Worm (Caenorhabditis elegans) whole organism, L1 larva: ENCODE data around the gene C55A6.10.

ENCODE experiments used
- aha-1 ChIP-seq: fragments of 150-350 bp; optimal IDR thresholded peaks from 2 replicates; lab custom pipeline; 2014; ENCODE audit warnings: missing biosample characterization, missing genetic modification characterization
- aly-2 ChIP-seq: fragments of 150-350 bp; optimal IDR thresholded peaks from 2 replicates; lab custom pipeline; 2014; ENCODE audit warnings: missing biosample characterization, missing genetic modification characterization
- blmp-1 ChIP-seq: fragments of 150-350 bp; optimal IDR thresholded peaks from 2 replicates; lab custom pipeline; 2014; ENCODE audit warnings: missing biosample characterization, missing genetic modification characterization
- ceh-63 ChIP-seq: fragments of 200-800 bp; sonication (Bioruptor generic); optimal IDR thresholded peaks from 2 replicates; lab custom pipeline; 2018; ENCODE audit warnings: mild to moderate bottlenecking, missing genetic modification characterization, missing compliant biosample characterization
- ceh-82 ChIP-seq, 3 experiments: fragments of 150-350 bp in 1 of 3; sonication (generic microtip) in 2 of 3; optimal IDR thresholded peaks; 2 replicates each; lab custom pipeline; 2014 to 2017; ENCODE audit warnings: missing biosample characterization in 3 of 3, missing genetic modification characterization in 3 of 3
- ceh-88 ChIP-seq: fragments of 200-800 bp; sonication (Bioruptor generic); IDR thresholded peaks from 2 replicates; pipeline ENCODE4 v1.3.6; 2022; ENCODE audit warnings: missing genetic modification characterization, missing compliant biosample characterization
- ces-1 ChIP-seq: fragments of 150-350 bp; optimal IDR thresholded peaks from 2 replicates; lab custom pipeline; 2014; ENCODE audit warnings: missing biosample characterization, missing genetic modification reagents, missing genetic modification characterization
- efl-1 ChIP-seq, 4 experiments: fragments of 150-350 bp; optimal IDR thresholded peaks in 3 of 4; peaks in 1 of 4; 1 replicate in 1 of 4; 2 replicates in 3 of 4; lab custom pipeline; 2014; ENCODE audit warnings: missing biosample characterization in 2 of 4, missing genetic modification characterization in 2 of 4, missing genetic modification reagents in 2 of 4
- egl-27 ChIP-seq, 2 experiments: fragments of 150-350 bp in 1 of 2; sonication (generic microtip); optimal IDR thresholded peaks; 3 replicates each; lab custom pipeline; 2017 to 2018; ENCODE audit warnings: missing biosample characterization in 2 of 2, missing genetic modification characterization in 2 of 2, missing genetic modification reagents in 2 of 2
- elt-2 ChIP-seq: sonication (generic microtip); optimal IDR thresholded peaks from 2 replicates; lab custom pipeline; 2016; ENCODE audit warnings: missing genetic modification characterization, mild to moderate bottlenecking, inconsistent platforms, missing compliant biosample characterization, missing genetic modification reagents
- elt-3 ChIP-seq, 6 experiments: fragments of 150-350 bp in 1 of 6; sonication (generic microtip); optimal IDR thresholded peaks; 2 replicates each; lab custom pipeline; 2017 to 2018; ENCODE audit warnings: missing biosample characterization in 6 of 6, missing genetic modification characterization in 6 of 6, inconsistent platforms in 1 of 6
- ets-5 ChIP-seq: fragments of 200-800 bp; sonication (Bioruptor generic); IDR thresholded peaks from 2 replicates; pipeline ENCODE4 v1.3.6; 2022; ENCODE audit warnings: missing genetic modification characterization, missing compliant biosample characterization
- fkh-10 ChIP-seq: sonication (generic microtip); optimal IDR thresholded peaks from 2 replicates; lab custom pipeline; 2017; ENCODE audit warnings: missing biosample characterization, missing genetic modification reagents, missing genetic modification characterization
- fkh-4 ChIP-seq: sonication (generic microtip); optimal IDR thresholded peaks from 2 replicates; lab custom pipeline; 2016; ENCODE audit warnings: missing compliant biosample characterization, missing genetic modification characterization, borderline replicate concordance
- fkh-8 ChIP-seq: sonication (generic microtip); optimal IDR thresholded peaks from 2 replicates; lab custom pipeline; 2016; ENCODE audit warnings: mild to moderate bottlenecking, missing genetic modification characterization, missing compliant biosample characterization
- hlh-17 ChIP-seq: fragments of 200-800 bp; sonication (Bioruptor generic); optimal IDR thresholded peaks from 2 replicates; lab custom pipeline; 2018; ENCODE audit warnings: missing genetic modification characterization, mild to moderate bottlenecking, missing compliant biosample characterization, moderate library complexity, borderline replicate concordance
- hlh-4 ChIP-seq: sonication (generic microtip); optimal IDR thresholded peaks from 2 replicates; lab custom pipeline; 2016; ENCODE audit warnings: mild to moderate bottlenecking, missing genetic modification characterization, missing compliant biosample characterization
- irx-1 ChIP-seq: sonication (generic microtip); optimal IDR thresholded peaks from 2 replicates; lab custom pipeline; 2016; ENCODE audit warnings: missing genetic modification characterization, missing compliant biosample characterization
- lin-13 ChIP-seq: fragments of 150-350 bp; optimal IDR thresholded peaks from 2 replicates; lab custom pipeline; 2014; ENCODE audit warnings: missing biosample characterization, missing genetic modification reagents, missing genetic modification characterization
- lin-14 ChIP-seq: fragments of 200-800 bp; sonication (Bioruptor generic); optimal IDR thresholded peaks from 2 replicates; lab custom pipeline; 2018; ENCODE audit warnings: mild to moderate bottlenecking, missing genetic modification characterization, moderate library complexity, missing compliant biosample characterization
- lin-15B ChIP-seq: fragments of 150-350 bp; sonication (generic microtip); optimal IDR thresholded peaks from 3 replicates; lab custom pipeline; 2014; ENCODE audit warnings: missing biosample characterization, missing genetic modification characterization
- lin-39 ChIP-seq: fragments of 150-350 bp; optimal IDR thresholded peaks from 2 replicates; lab custom pipeline; 2014; ENCODE audit warnings: missing biosample characterization, missing genetic modification reagents, missing genetic modification characterization
- mab-9 ChIP-seq: fragments of 200-800 bp; sonication (Bioruptor generic); IDR thresholded peaks from 2 replicates; pipeline ENCODE4 v1.3.6; 2022; ENCODE audit warnings: missing genetic modification reagents, missing genetic modification characterization, missing compliant biosample characterization
- nhr-12 ChIP-seq: sonication (generic microtip); optimal IDR thresholded peaks from 2 replicates; lab custom pipeline; 2017; ENCODE audit warnings: missing biosample characterization, missing genetic modification characterization
- nhr-19 ChIP-seq: fragments of 200-800 bp; sonication (Bioruptor generic); conservative IDR thresholded peaks from 2 replicates; pipeline ENCODE4 v1.3.6; 2022; ENCODE audit warnings: missing genetic modification characterization, missing compliant biosample characterization
- nhr-20 ChIP-seq: sonication (generic microtip); optimal IDR thresholded peaks from 2 replicates; lab custom pipeline; 2016; ENCODE audit warnings: mild to moderate bottlenecking, missing genetic modification characterization, missing compliant biosample characterization
- nhr-237 ChIP-seq: fragments of 150-350 bp; optimal IDR thresholded peaks from 2 replicates; lab custom pipeline; 2014; ENCODE audit warnings: missing biosample characterization, missing genetic modification characterization
- nhr-47 ChIP-seq: sonication (generic microtip); optimal IDR thresholded peaks from 2 replicates; lab custom pipeline; 2016; ENCODE audit warnings: mild to moderate bottlenecking, missing genetic modification characterization, moderate library complexity, missing compliant biosample characterization
- nhr-71 ChIP-seq: sonication (generic microtip); optimal IDR thresholded peaks from 2 replicates; lab custom pipeline; 2016; ENCODE audit warnings: mild to moderate bottlenecking, missing genetic modification characterization, moderate library complexity, missing compliant biosample characterization
- nhr-85 ChIP-seq: sonication (generic microtip); peaks from one replicate; lab custom pipeline; 2016; ENCODE audit warnings: missing genetic modification characterization, inconsistent platforms, missing compliant biosample characterization
- nhr-90 ChIP-seq: sonication (generic microtip); optimal IDR thresholded peaks from 2 replicates; lab custom pipeline; 2016; ENCODE audit warnings: mild to moderate bottlenecking, missing genetic modification characterization, missing compliant biosample characterization; ENCODE audit not compliant: poor library complexity
- pag-3 ChIP-seq: sonication (generic microtip); optimal IDR thresholded peaks from 2 replicates; lab custom pipeline; 2017; ENCODE audit warnings: missing genetic modification characterization, mild to moderate bottlenecking, missing compliant biosample characterization, antibody characterized with exemption, borderline replicate concordance; ENCODE audit not compliant: insufficient read depth
- skn-1 ChIP-seq: fragments of 150-350 bp; optimal IDR thresholded peaks from 2 replicates; lab custom pipeline; 2014; ENCODE audit warnings: missing biosample characterization, missing genetic modification characterization
- snu-23 ChIP-seq: sonication (generic microtip); optimal IDR thresholded peaks from 2 replicates; lab custom pipeline; 2016; ENCODE audit warnings: missing genetic modification characterization, missing compliant biosample characterization
- sox-4 ChIP-seq: sonication (generic microtip); optimal IDR thresholded peaks from 2 replicates; lab custom pipeline; 2016; ENCODE audit warnings: missing genetic modification characterization, missing compliant biosample characterization
- sup-37 ChIP-seq: fragments of 200-800 bp; sonication (Bioruptor generic); optimal IDR thresholded peaks from 2 replicates; lab custom pipeline; 2018; ENCODE audit warnings: mild to moderate bottlenecking, missing genetic modification characterization, missing compliant biosample characterization
- swsn-7 ChIP-seq: sonication (generic microtip); optimal IDR thresholded peaks from 2 replicates; lab custom pipeline; 2016; ENCODE audit warnings: missing genetic modification characterization, missing compliant biosample characterization
- unc-130 ChIP-seq: fragments of 150-350 bp; optimal IDR thresholded peaks from 2 replicates; lab custom pipeline; 2017; ENCODE audit warnings: missing biosample characterization, missing genetic modification characterization, inconsistent platforms
- unc-62 ChIP-seq: fragments of 150-350 bp; optimal IDR thresholded peaks from 2 replicates; lab custom pipeline; 2014; ENCODE audit warnings: missing biosample characterization, missing genetic modification reagents, missing genetic modification characterization
- unc-86 ChIP-seq: sonication (generic microtip); optimal IDR thresholded peaks from 2 replicates; lab custom pipeline; 2016; ENCODE audit warnings: missing genetic modification characterization, missing compliant biosample characterization
- unc-98 ChIP-seq: fragments of 200-800 bp; sonication (Bioruptor generic); IDR thresholded peaks from 2 replicates; pipeline ENCODE4 v1.3.6; 2022; ENCODE audit warnings: missing genetic modification characterization, missing compliant biosample characterization
- vab-15 ChIP-seq: sonication (generic microtip); optimal IDR thresholded peaks from 2 replicates; lab custom pipeline; 2017; ENCODE audit warnings: missing genotype, mild to moderate bottlenecking, missing genetic modification characterization, missing compliant biosample characterization
- zag-1 ChIP-seq: fragments of 150-350 bp; optimal IDR thresholded peaks from 2 replicates; lab custom pipeline; 2014; ENCODE audit warnings: missing biosample characterization, missing genetic modification characterization
- ztf-11 ChIP-seq, 2 experiments: sonication (generic microtip); optimal IDR thresholded peaks; 2 replicates each; lab custom pipeline; 2016 to 2017; ENCODE audit warnings: missing genetic modification characterization in 2 of 2, missing biosample characterization in 1 of 2, missing compliant biosample characterization in 1 of 2

C55A6.10 gene

DNA sequence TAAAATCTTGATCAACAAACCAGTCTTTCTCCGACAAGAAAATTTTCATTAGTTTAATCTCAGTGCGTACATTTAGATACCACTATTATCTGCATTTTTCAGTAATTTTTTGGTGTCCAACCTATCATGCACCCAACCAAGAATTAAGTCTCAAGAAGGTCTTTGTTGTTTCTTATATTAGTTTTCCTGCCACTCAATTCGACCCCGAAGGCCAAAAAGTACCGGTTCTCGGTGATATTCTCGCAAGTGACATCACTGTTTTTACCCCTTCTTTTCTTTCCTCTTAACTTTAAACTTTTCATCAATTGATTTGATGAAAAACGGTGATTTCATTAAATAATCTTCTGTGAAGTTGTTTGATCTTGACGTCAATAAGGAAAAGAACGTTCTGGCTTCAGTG lies 38.4 kb downstream of the C55A6.10 start, which contains the start of gene F38B7.2:
TSS of gene F38B7.2 (plus strand) at position 400 of the 400 bp plus-strand sequence.
- TF ChIP-seq blmp-1 (peak; percentile 44), nhr-90 (tag; lab: Kevin White, UChicago) (peak; percentile 2), ceh-63 (GFP tag; lab: Kevin White, UChicago) (no peak), lin-15B (no peak), elt-3 (tag; optimal IDR thresholded peaks at IDR 0.05; lab: Kevin White, UChicago) (peak in 4 of 6 experiments; percentile 25 to 48 (median 42)), swsn-7 (tag; lab: Kevin White, UChicago) (no peak), egl-27 (tag; optimal IDR thresholded peaks at IDR 0.05; lab: Kevin White, UChicago) (no peak), fkh-8 (tag; lab: Kevin White, UChicago) (no peak), elt-2 (no peak), efl-1 (optimal IDR thresholded peaks at IDR 0.05; lab: Kevin White, UChicago) (no peak), efl-1 (GFP tag; optimal IDR thresholded peaks at IDR 0.05 in 1 of 2; lab: Kevin White, UChicago) (peak in 1 of 2 experiments; percentile 89), unc-86 (tag; lab: Kevin White, UChicago) (no peak), unc-62 (no peak), aly-2 (tag; lab: Kevin White, UChicago) (no peak), lin-14 (peak; percentile 23), nhr-85 (tag; lab: Kevin White, UChicago) (peak; percentile 90), snu-23 (GFP tag; lab: Kevin White, UChicago) (no peak), nhr-19 (GFP tag; lab: Robert Waterston, UW) (no peak), nhr-71 (tag; lab: Kevin White, UChicago) (peak; percentile 30), vab-15 (tag; lab: Kevin White, UChicago) (no peak), nhr-20 (tag; lab: Kevin White, UChicago) (peak; percentile 11), skn-1 (tag; lab: Kevin White, UChicago) (no peak), nhr-12 (tag; lab: Kevin White, UChicago) (no peak), hlh-4 (tag; lab: Kevin White, UChicago) (no peak), lin-13 (no peak)

DNA sequence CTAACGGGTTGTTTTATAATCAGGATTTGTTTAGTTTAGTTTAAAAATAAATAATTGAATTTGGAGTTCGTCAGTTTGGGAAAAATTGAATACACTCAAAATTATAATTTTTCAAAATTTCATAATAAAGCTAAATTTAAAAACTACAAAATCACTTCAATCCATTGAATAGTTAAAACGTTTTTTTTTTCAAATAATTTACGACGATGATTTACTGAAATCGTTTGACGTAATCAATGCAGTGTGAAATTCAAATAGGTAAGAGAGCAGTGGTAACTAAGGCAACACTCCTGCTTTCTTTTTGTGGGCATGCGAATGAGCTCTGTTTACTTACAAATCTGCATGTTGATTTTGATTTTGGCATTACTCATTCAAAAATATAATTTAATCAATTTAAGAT lies 40.1 kb downstream of the C55A6.10 start, which contains the start of gene F38B7.10:
TSS of gene F38B7.10 (plus strand) at position 301 of the 400 bp plus-strand sequence.
- no peak for TF ChIP-seq ztf-11 (tag; optimal IDR thresholded peaks at IDR 0.05; lab: Kevin White, UChicago)
- peak; percentile 48 for TF ChIP-seq nhr-85 (tag; lab: Kevin White, UChicago)
- TF ChIP-seq fkh-8 (tag; lab: Kevin White, UChicago) = peak; percentile 24

DNA sequence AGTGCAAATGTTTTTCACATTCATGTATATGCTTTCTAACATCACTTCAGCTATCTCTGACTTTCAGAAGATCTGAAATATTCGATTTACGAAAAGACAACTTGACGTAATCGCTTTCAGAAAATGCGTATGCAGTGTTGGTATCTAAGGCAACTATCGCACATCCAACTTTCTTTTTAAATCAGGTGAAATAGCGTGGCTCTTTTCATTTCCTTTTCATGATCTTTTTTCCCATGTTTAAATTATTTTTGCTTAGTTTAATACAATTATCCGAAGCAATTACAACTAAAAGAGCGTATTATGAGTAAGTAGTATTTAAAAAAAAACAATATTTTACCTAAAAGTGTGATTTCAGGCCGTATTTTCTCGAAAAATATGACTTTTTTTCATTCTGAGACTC lies 41.6 kb downstream of the C55A6.10 start, which contains the start of gene F38B7.11:
TSS of gene F38B7.11 (plus strand) at position 301 of the 400 bp plus-strand sequence.
- TF ChIP-seq fkh-8 (tag; lab: Kevin White, UChicago) (peak; percentile 30), fkh-10 (GFP tag; lab: Kevin White, UChicago) (no peak)

- TF ChIP-seq ets-5 (GFP tag; lab: Robert Waterston, UW) = 0 out of 2 replicates have a peak, but pooled peaks have one; percentile 64
- TF ChIP-seq unc-86 (tag; lab: Kevin White, UChicago) = peak; percentile 42
- no peak for TF ChIP-seq aha-1 (tag; lab: Kevin White, UChicago)
- peak; percentile 39 for TF ChIP-seq sox-4
- TF ChIP-seq lin-39 (tag; lab: Kevin White, UChicago) = no peak
- TF ChIP-seq nhr-19 (GFP tag; lab: Robert Waterston, UW) = peak; percentile 19; the same call in 1 of the 2 replicates
- TF ChIP-seq hlh-17 (GFP tag; lab: Kevin White, UChicago) = no peak
- no peak for TF ChIP-seq ceh-88 (GFP tag; lab: Robert Waterston, UW)
- TF ChIP-seq ces-1 = no peak
- TF ChIP-seq ceh-82 (tag; optimal IDR thresholded peaks at IDR 0.05; lab: Kevin White, UChicago) = peak in 1 of 3 experiments; percentile 9
- TF ChIP-seq fkh-4 = no peak
- TF ChIP-seq unc-98 (GFP tag; lab: Robert Waterston, UW) = no peak
- TF ChIP-seq zag-1 (tag; lab: Kevin White, UChicago) = no peak
- peak; percentile 95 for TF ChIP-seq fkh-8 (tag; lab: Kevin White, UChicago)
- no peak for TF ChIP-seq nhr-12 (tag; lab: Kevin White, UChicago)
- TF ChIP-seq aly-2 (tag; lab: Kevin White, UChicago) = no peak
- no peak for TF ChIP-seq lin-15B
- no peak for TF ChIP-seq sup-37
- no peak for TF ChIP-seq egl-27 (tag; optimal IDR thresholded peaks at IDR 0.05; lab: Kevin White, UChicago)
- peak; percentile 77 for TF ChIP-seq swsn-7 (tag; lab: Kevin White, UChicago)
- no peak for TF ChIP-seq pag-3 (tag; lab: Kevin White, UChicago)
- TF ChIP-seq nhr-47 (tag; lab: Kevin White, UChicago) = peak; percentile 79
- no peak for TF ChIP-seq mab-9 (GFP tag; lab: Robert Waterston, UW)
- no peak for TF ChIP-seq irx-1
- TF ChIP-seq nhr-237 (tag; lab: Kevin White, UChicago) = no peak
- TF ChIP-seq unc-130 (tag; lab: Kevin White, UChicago) = no peak
Measured at ce11 chrV:11548914-11549406, 43.8 kb downstream of the C55A6.10 start, which contains the start of the genes F38B7.17 and F38B7.3. Gene F38B7.17 (minus strand): TSS chrV:11548964. Gene F38B7.3 (plus strand): TSS chrV:11549107.
